Fruit fly (Drosophila melanogaster): ENCODE measurements around the gene CG7730.
A peak's percentile ranks its signal among the peaks of the same experiment; 100 is the strongest.

The CG7730 gene

DNA sequence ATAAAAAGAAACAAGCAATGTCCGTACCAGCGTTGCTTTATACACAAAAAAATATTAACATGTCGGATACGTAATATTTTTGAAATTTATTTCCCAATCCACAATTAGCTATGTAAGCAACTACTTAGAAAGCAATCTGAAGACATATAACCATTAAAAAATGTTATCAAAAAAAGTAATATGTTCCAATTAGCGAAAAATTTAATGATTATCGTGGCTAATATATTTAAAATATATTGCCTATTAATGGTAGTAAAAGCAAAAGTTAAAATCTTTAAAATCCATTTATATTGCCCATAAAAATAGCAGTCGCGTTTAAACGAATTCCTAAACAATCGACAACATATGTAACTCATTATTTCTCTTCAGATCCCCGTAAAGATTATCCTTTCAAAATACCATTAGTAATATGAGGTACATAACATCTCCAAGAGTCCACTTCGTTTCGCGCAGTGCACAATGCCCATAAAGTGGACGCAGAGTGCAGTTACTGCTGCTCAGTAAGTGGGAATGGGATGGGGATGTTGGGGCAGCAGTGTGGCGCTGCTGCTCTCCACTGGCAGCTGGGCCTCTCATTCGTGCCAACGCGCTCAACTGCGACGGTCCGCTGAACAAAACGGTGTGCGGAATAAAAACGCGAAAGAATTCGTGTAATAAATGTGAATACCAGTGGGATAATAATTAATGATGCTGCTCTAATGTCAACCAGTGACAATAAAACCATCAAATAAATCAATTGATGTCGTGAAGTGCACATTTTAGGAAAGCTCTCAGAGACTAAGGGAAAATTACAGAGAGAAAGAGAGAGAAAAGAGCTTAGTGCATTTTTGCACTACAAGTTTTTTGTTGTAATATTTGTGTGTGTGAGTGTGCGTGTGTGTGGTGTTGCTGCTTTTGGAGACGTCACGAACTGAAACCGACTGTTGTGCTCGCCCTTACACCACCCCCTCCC is 41.0 kb upstream of the CG7730 start (continued):
- no peak for TF ChIP-seq lov (optimal IDR thresholded peaks at IDR 0.05)
- no peak for TF ChIP-seq lov (GFP tag; IDR thresholded peaks at IDR 0.05)
- TF ChIP-seq CG17361 (GFP tag; IDR thresholded peaks at IDR 0.05), result peak; percentile 88
- no peak for TF ChIP-seq gsb (GFP tag; IDR thresholded peaks at IDR 0.05)
- TF ChIP-seq chm (GFP tag; IDR thresholded peaks at IDR 0.05), result 0 out of 2 replicates have a peak, but pooled peaks have one; percentile 50
- no peak for TF ChIP-seq oc (tag; optimal IDR thresholded peaks at IDR 0.05)
- TF ChIP-seq hth (optimal IDR thresholded peaks at IDR 0.05), result no peak
- TF ChIP-seq CG4404 (GFP tag; IDR thresholded peaks at IDR 0.05), result no peak
- TF ChIP-seq CG11504 (tag; optimal IDR thresholded peaks at IDR 0.05), result peak; percentile 81
- TF ChIP-seq vnd (GFP tag; IDR thresholded peaks at IDR 0.05; ENCODE audit: partially characterized antibody), result no peak
- TF ChIP-seq CG10979 (tag; optimal IDR thresholded peaks at IDR 0.05), result peak; percentile 47
- peak; percentile 51 for TF ChIP-seq lab (GFP tag; optimal IDR thresholded peaks at IDR 0.05)
- TF ChIP-seq mam (GFP tag; optimal IDR thresholded peaks at IDR 0.05), result peak; percentile 23
- TF ChIP-seq Sox100B (GFP tag; optimal IDR thresholded peaks at IDR 0.05), result peak; percentile 82
- no peak for TF ChIP-seq stwl (tag; optimal IDR thresholded peaks at IDR 0.05)
- no peak for TF ChIP-seq tll (GFP tag; optimal IDR thresholded peaks at IDR 0.05)
- TF ChIP-seq emc (GFP tag; optimal IDR thresholded peaks at IDR 0.05), result no peak
- peak; percentile 0 for TF ChIP-seq MTF-1 (GFP tag; optimal IDR thresholded peaks at IDR 0.05; ENCODE audit: borderline replicate concordance)
- 0 out of 3 replicates have a peak, but pooled peaks have one; percentile 22 for TF ChIP-seq sr (GFP tag; IDR thresholded peaks at IDR 0.05)
- peak; percentile 49 for TF ChIP-seq CG12942 (GFP tag; optimal IDR thresholded peaks at IDR 0.05)
- peak; percentile 43 for TF ChIP-seq CG2120 (GFP tag; optimal IDR thresholded peaks at IDR 0.05)
- TF ChIP-seq CG31365 (tag; optimal IDR thresholded peaks at IDR 0.05), result no peak
- TF ChIP-seq CG5953 (GFP tag; IDR thresholded peaks at IDR 0.05), result peak; percentile 65
- TF ChIP-seq CG11695 (GFP tag; IDR thresholded peaks at IDR 0.05), result peak; percentile 33; the same call in 1 of the 3 replicates
- no peak for TF ChIP-seq run (tag; optimal IDR thresholded peaks at IDR 0.05)
- no peak for TF ChIP-seq cad (GFP tag; optimal IDR thresholded peaks at IDR 0.05)
- peak; percentile 47 for TF ChIP-seq NfI (GFP tag; optimal IDR thresholded peaks at IDR 0.05)
- TF ChIP-seq fu2 (GFP tag; optimal IDR thresholded peaks at IDR 0.05), result peak; percentile 31
- TF ChIP-seq TFAM (GFP tag; optimal IDR thresholded peaks at IDR 0.05), result no peak
- no peak; the same call in 1 of the 3 replicates for TF ChIP-seq CG34422 (GFP tag; IDR thresholded peaks at IDR 0.05)
- TF ChIP-seq tna (GFP tag; IDR thresholded peaks at IDR 0.05; ENCODE audit: partially characterized antibody), result no peak
- TF ChIP-seq CG17612 (GFP tag; IDR thresholded peaks at IDR 0.05), result no peak
- no peak for TF ChIP-seq CG13894 (tag; optimal IDR thresholded peaks at IDR 0.05)
- TF ChIP-seq nerfin-1 (tag; optimal IDR thresholded peaks at IDR 0.05), result peak; percentile 18
- peak; percentile 42 for TF ChIP-seq CG6689 (GFP tag; IDR thresholded peaks at IDR 0.05)
- TF ChIP-seq bsh (GFP tag; optimal IDR thresholded peaks at IDR 0.05), result peak; percentile 37 to 63
- no peak for TF ChIP-seq Hey (tag; optimal IDR thresholded peaks at IDR 0.05)
- TF ChIP-seq CG3163 (GFP tag; optimal IDR thresholded peaks at IDR 0.05), result peak; percentile 42
- peak; percentile 7 for TF ChIP-seq HmgZ (tag; optimal IDR thresholded peaks at IDR 0.05)
- TF ChIP-seq CG10431 (GFP tag; optimal IDR thresholded peaks at IDR 0.05), result no peak
- TF ChIP-seq Lpt (GFP tag; optimal IDR thresholded peaks at IDR 0.05), result no peak
- TF ChIP-seq abd-A (tag; optimal IDR thresholded peaks at IDR 0.05), result peak; percentile 56
- TF ChIP-seq Trl (optimal IDR thresholded peaks at IDR 0.05), result peak; percentile 28 to 41
- TF ChIP-seq Trl (GFP tag; optimal IDR thresholded peaks at IDR 0.05), result no peak
- TF ChIP-seq CG17912 (GFP tag; optimal IDR thresholded peaks at IDR 0.05), result peak; percentile 4
- TF ChIP-seq gcm (GFP tag; optimal IDR thresholded peaks at IDR 0.05), result no peak
- TF ChIP-seq CG3281 (GFP tag; optimal IDR thresholded peaks at IDR 0.05), result peak; percentile 68
- TF ChIP-seq wek (GFP tag; optimal IDR thresholded peaks at IDR 0.05), result no peak
- TF ChIP-seq CG16815 (GFP tag; optimal IDR thresholded peaks at IDR 0.05), result peak; percentile 27
